Worm (Caenorhabditis elegans) whole organism, L1 larva: Measurements from ENCODE around the gene Y54F10AM.8.

ENCODE experiments used
- C04F5.9 ChIP-seq: sonication (generic microtip); optimal IDR thresholded peaks from 2 replicates; lab custom pipeline; 2016; ENCODE audit warnings: missing genetic modification characterization, missing compliant biosample characterization
- C16A3.4 ChIP-seq: fragments of 150-350 bp; optimal IDR thresholded peaks from 2 replicates; lab custom pipeline; 2014; ENCODE audit warnings: missing biosample characterization, missing genetic modification characterization
- F16B12.6 ChIP-seq: fragments of 150-350 bp; optimal IDR thresholded peaks from 2 replicates; lab custom pipeline; 2014; ENCODE audit warnings: missing biosample characterization, missing genetic modification characterization
- Y116A8C.19 ChIP-seq: sonication (generic microtip); optimal IDR thresholded peaks from 2 replicates; lab custom pipeline; 2016; ENCODE audit warnings: missing compliant biosample characterization, missing genetic modification characterization, borderline replicate concordance
- alr-1 ChIP-seq: fragments of 200-800 bp; sonication (Bioruptor generic); optimal IDR thresholded peaks from 2 replicates; lab custom pipeline; 2018; ENCODE audit warnings: borderline replicate concordance, mild to moderate bottlenecking, missing genetic modification characterization, missing compliant biosample characterization
- aly-2 ChIP-seq: fragments of 150-350 bp; optimal IDR thresholded peaks from 2 replicates; lab custom pipeline; 2014; ENCODE audit warnings: missing biosample characterization, missing genetic modification characterization
- ama-1 ChIP-seq: fragments of 150-350 bp; optimal IDR thresholded peaks from 2 replicates; lab custom pipeline; 2014
- ceh-63 ChIP-seq: fragments of 200-800 bp; sonication (Bioruptor generic); optimal IDR thresholded peaks from 2 replicates; lab custom pipeline; 2018; ENCODE audit warnings: mild to moderate bottlenecking, missing genetic modification characterization, missing compliant biosample characterization
- ceh-8 ChIP-seq: fragments of 200-800 bp; sonication (Bioruptor generic); optimal IDR thresholded peaks from 2 replicates; lab custom pipeline; 2018; ENCODE audit warnings: mild to moderate bottlenecking, missing genetic modification characterization, moderate library complexity, missing compliant biosample characterization
- ceh-82 ChIP-seq, 3 experiments: fragments of 150-350 bp in 1 of 3; sonication (generic microtip) in 2 of 3; optimal IDR thresholded peaks; 2 replicates each; lab custom pipeline; 2014 to 2017; ENCODE audit warnings: missing biosample characterization in 3 of 3, missing genetic modification characterization in 3 of 3
- ceh-88 ChIP-seq: fragments of 200-800 bp; sonication (Bioruptor generic); IDR thresholded peaks from 2 replicates; pipeline ENCODE4 v1.3.6; 2022; ENCODE audit warnings: missing genetic modification characterization, missing compliant biosample characterization
- dpl-1 ChIP-seq, 3 experiments: fragments of 150-350 bp in 2 of 3; sonication (generic microtip) in 1 of 3; optimal IDR thresholded peaks; 2 replicates each; lab custom pipeline; 2014 to 2017; ENCODE audit warnings: missing biosample characterization in 3 of 3, missing genetic modification characterization in 3 of 3, missing genetic modification reagents in 3 of 3
- efl-1 ChIP-seq, 4 experiments: fragments of 150-350 bp; optimal IDR thresholded peaks in 3 of 4; peaks in 1 of 4; 1 replicate in 1 of 4; 2 replicates in 3 of 4; lab custom pipeline; 2014; ENCODE audit warnings: missing biosample characterization in 2 of 4, missing genetic modification characterization in 2 of 4, missing genetic modification reagents in 2 of 4
- efl-3 ChIP-seq: fragments of 200-800 bp; sonication (Bioruptor generic); optimal IDR thresholded peaks from 2 replicates; lab custom pipeline; 2018; ENCODE audit warnings: mild to moderate bottlenecking, missing genetic modification characterization, missing compliant biosample characterization
- elt-3 ChIP-seq, 6 experiments: fragments of 150-350 bp in 1 of 6; sonication (generic microtip); optimal IDR thresholded peaks; 2 replicates each; lab custom pipeline; 2017 to 2018; ENCODE audit warnings: missing biosample characterization in 6 of 6, missing genetic modification characterization in 6 of 6, inconsistent platforms in 1 of 6
- ets-5 ChIP-seq: fragments of 200-800 bp; sonication (Bioruptor generic); IDR thresholded peaks from 2 replicates; pipeline ENCODE4 v1.3.6; 2022; ENCODE audit warnings: missing genetic modification characterization, missing compliant biosample characterization
- fkh-8 ChIP-seq: sonication (generic microtip); optimal IDR thresholded peaks from 2 replicates; lab custom pipeline; 2016; ENCODE audit warnings: mild to moderate bottlenecking, missing genetic modification characterization, missing compliant biosample characterization
- fos-1 ChIP-seq: fragments of 150-350 bp; optimal IDR thresholded peaks from 2 replicates; lab custom pipeline; 2014; ENCODE audit warnings: missing biosample characterization, missing genetic modification characterization
- hpl-2 ChIP-seq: fragments of 150-350 bp; optimal IDR thresholded peaks from 2 replicates; lab custom pipeline; 2014; ENCODE audit warnings: missing biosample characterization, missing genetic modification reagents, missing genetic modification characterization
- isw-1 ChIP-seq: fragments of 200-800 bp; sonication (Bioruptor generic); IDR thresholded peaks from 2 replicates; pipeline ENCODE4 v1.3.6; 2022; ENCODE audit warnings: missing genetic modification characterization, missing compliant biosample characterization
- jun-1 ChIP-seq: fragments of 150-350 bp; optimal IDR thresholded peaks from 2 replicates; lab custom pipeline; 2014; ENCODE audit warnings: missing biosample characterization, missing genetic modification reagents, missing genetic modification characterization
- lin-14 ChIP-seq: fragments of 200-800 bp; sonication (Bioruptor generic); optimal IDR thresholded peaks from 2 replicates; lab custom pipeline; 2018; ENCODE audit warnings: mild to moderate bottlenecking, missing genetic modification characterization, moderate library complexity, missing compliant biosample characterization
- lin-15B ChIP-seq: fragments of 150-350 bp; sonication (generic microtip); optimal IDR thresholded peaks from 3 replicates; lab custom pipeline; 2014; ENCODE audit warnings: missing biosample characterization, missing genetic modification characterization
- lin-35 ChIP-seq, 2 experiments: fragments of 150-350 bp; optimal IDR thresholded peaks; 2 replicates each; lab custom pipeline; 2014; ENCODE audit warnings: missing biosample characterization in 2 of 2, missing genetic modification characterization in 2 of 2, missing genetic modification reagents in 2 of 2
- lin-39 ChIP-seq: fragments of 150-350 bp; optimal IDR thresholded peaks from 2 replicates; lab custom pipeline; 2014; ENCODE audit warnings: missing biosample characterization, missing genetic modification reagents, missing genetic modification characterization
- lir-3 ChIP-seq: sonication (generic microtip); optimal IDR thresholded peaks from 2 replicates; lab custom pipeline; 2016; ENCODE audit warnings: mild to moderate bottlenecking, missing genetic modification characterization, moderate library complexity, missing compliant biosample characterization; ENCODE audit not compliant: poor library complexity
- lsy-2 ChIP-seq, 2 experiments: fragments of 150-350 bp; optimal IDR thresholded peaks; 2 replicates each; lab custom pipeline; 2014; ENCODE audit warnings: missing biosample characterization in 2 of 2, missing genetic modification characterization in 2 of 2
- mef-2 ChIP-seq: fragments of 150-350 bp; optimal IDR thresholded peaks from 2 replicates; lab custom pipeline; 2014; ENCODE audit warnings: missing biosample characterization, missing genetic modification characterization
- mep-1 ChIP-seq: fragments of 150-350 bp; optimal IDR thresholded peaks from 2 replicates; lab custom pipeline; 2014; ENCODE audit warnings: missing biosample characterization, missing genetic modification characterization
- nhr-11 ChIP-seq: fragments of 150-350 bp; optimal IDR thresholded peaks from 2 replicates; lab custom pipeline; 2014; ENCODE audit warnings: missing biosample characterization, missing genetic modification characterization
- nhr-19 ChIP-seq: fragments of 200-800 bp; sonication (Bioruptor generic); conservative IDR thresholded peaks from 2 replicates; pipeline ENCODE4 v1.3.6; 2022; ENCODE audit warnings: missing genetic modification characterization, missing compliant biosample characterization
- nhr-20 ChIP-seq: sonication (generic microtip); optimal IDR thresholded peaks from 2 replicates; lab custom pipeline; 2016; ENCODE audit warnings: mild to moderate bottlenecking, missing genetic modification characterization, missing compliant biosample characterization
- nhr-237 ChIP-seq: fragments of 150-350 bp; optimal IDR thresholded peaks from 2 replicates; lab custom pipeline; 2014; ENCODE audit warnings: missing biosample characterization, missing genetic modification characterization
- nhr-47 ChIP-seq: sonication (generic microtip); optimal IDR thresholded peaks from 2 replicates; lab custom pipeline; 2016; ENCODE audit warnings: mild to moderate bottlenecking, missing genetic modification characterization, moderate library complexity, missing compliant biosample characterization
- nhr-71 ChIP-seq: sonication (generic microtip); optimal IDR thresholded peaks from 2 replicates; lab custom pipeline; 2016; ENCODE audit warnings: mild to moderate bottlenecking, missing genetic modification characterization, moderate library complexity, missing compliant biosample characterization
- nhr-76 ChIP-seq: sonication (generic microtip); optimal IDR thresholded peaks from 2 replicates; lab custom pipeline; 2017; ENCODE audit warnings: missing biosample characterization, missing genetic modification characterization
- nhr-77 ChIP-seq: fragments of 150-350 bp; optimal IDR thresholded peaks from 2 replicates; lab custom pipeline; 2014; ENCODE audit warnings: missing biosample characterization, missing genetic modification characterization
- nhr-84 ChIP-seq: sonication (generic microtip); optimal IDR thresholded peaks from 2 replicates; lab custom pipeline; 2017; ENCODE audit warnings: missing biosample characterization, missing genetic modification characterization
- nhr-85 ChIP-seq: sonication (generic microtip); peaks from one replicate; lab custom pipeline; 2016; ENCODE audit warnings: missing genetic modification characterization, inconsistent platforms, missing compliant biosample characterization
- nhr-90 ChIP-seq: sonication (generic microtip); optimal IDR thresholded peaks from 2 replicates; lab custom pipeline; 2016; ENCODE audit warnings: mild to moderate bottlenecking, missing genetic modification characterization, missing compliant biosample characterization; ENCODE audit not compliant: poor library complexity
- pag-3 ChIP-seq: sonication (generic microtip); optimal IDR thresholded peaks from 2 replicates; lab custom pipeline; 2017; ENCODE audit warnings: missing genetic modification characterization, mild to moderate bottlenecking, missing compliant biosample characterization, antibody characterized with exemption, borderline replicate concordance; ENCODE audit not compliant: insufficient read depth
- rnt-1 ChIP-seq: sonication (generic microtip); optimal IDR thresholded peaks from 2 replicates; lab custom pipeline; 2016; ENCODE audit warnings: mild to moderate bottlenecking, missing genetic modification characterization, moderate library complexity, missing compliant biosample characterization
- snpc-4 ChIP-seq: fragments of 150-350 bp; optimal IDR thresholded peaks from 2 replicates; lab custom pipeline; 2014; ENCODE audit warnings: missing biosample characterization, missing genetic modification characterization
- snu-23 ChIP-seq: sonication (generic microtip); optimal IDR thresholded peaks from 2 replicates; lab custom pipeline; 2016; ENCODE audit warnings: missing genetic modification characterization, missing compliant biosample characterization
- sptf-1 ChIP-seq: fragments of 150-350 bp; optimal IDR thresholded peaks from 2 replicates; lab custom pipeline; 2014; ENCODE audit warnings: missing biosample characterization, missing genetic modification characterization
- swsn-7 ChIP-seq: sonication (generic microtip); optimal IDR thresholded peaks from 2 replicates; lab custom pipeline; 2016; ENCODE audit warnings: missing genetic modification characterization, missing compliant biosample characterization
- tlp-1 ChIP-seq: fragments of 150-350 bp; optimal IDR thresholded peaks from 2 replicates; lab custom pipeline; 2014; ENCODE audit warnings: missing biosample characterization, missing genetic modification characterization
- unc-130 ChIP-seq: fragments of 150-350 bp; optimal IDR thresholded peaks from 2 replicates; lab custom pipeline; 2017; ENCODE audit warnings: missing biosample characterization, missing genetic modification characterization, inconsistent platforms
- unc-62 ChIP-seq: fragments of 150-350 bp; optimal IDR thresholded peaks from 2 replicates; lab custom pipeline; 2014; ENCODE audit warnings: missing biosample characterization, missing genetic modification reagents, missing genetic modification characterization
- unc-86 ChIP-seq: sonication (generic microtip); optimal IDR thresholded peaks from 2 replicates; lab custom pipeline; 2016; ENCODE audit warnings: missing genetic modification characterization, missing compliant biosample characterization
- vab-15 ChIP-seq: sonication (generic microtip); optimal IDR thresholded peaks from 2 replicates; lab custom pipeline; 2017; ENCODE audit warnings: missing genotype, mild to moderate bottlenecking, missing genetic modification characterization, missing compliant biosample characterization
- xbp-1 ChIP-seq: sonication (generic microtip); optimal IDR thresholded peaks from 2 replicates; lab custom pipeline; 2016; ENCODE audit warnings: missing genetic modification characterization, missing compliant biosample characterization
- ztf-11 ChIP-seq, 2 experiments: sonication (generic microtip); optimal IDR thresholded peaks; 2 replicates each; lab custom pipeline; 2016 to 2017; ENCODE audit warnings: missing genetic modification characterization in 2 of 2, missing biosample characterization in 1 of 2, missing compliant biosample characterization in 1 of 2

Y54F10AM.8 gene

DNA sequence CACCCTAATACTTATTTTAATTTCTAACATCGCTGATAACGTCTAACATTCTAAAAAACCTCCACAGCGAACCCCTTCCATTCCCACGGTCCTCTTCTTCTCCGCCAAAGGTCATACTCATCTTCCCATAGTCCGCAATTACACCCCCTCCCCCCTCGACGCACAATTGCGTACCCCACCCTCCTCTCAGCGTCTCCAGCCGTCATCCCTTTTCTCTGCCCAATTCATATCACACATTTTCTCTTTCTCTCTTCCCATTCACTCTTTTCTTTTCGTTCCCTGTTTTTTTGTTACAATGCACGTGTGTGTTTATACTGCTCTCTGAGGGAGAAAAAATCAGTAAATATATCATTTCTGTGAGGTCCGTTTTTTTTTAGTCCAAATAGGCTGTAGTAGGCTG lies 35.9 kb downstream of the Y54F10AM.8 start:
- TF ChIP-seq Y116A8C.19 (no peak), lir-3 (tag; lab: Kevin White, UChicago) (no peak), ceh-63 (GFP tag; lab: Kevin White, UChicago) (no peak), fkh-8 (tag; lab: Kevin White, UChicago) (peak; percentile 38), ets-5 (GFP tag; lab: Robert Waterston, UW) (no peak), mep-1 (tag; lab: Kevin White, UChicago) (peak; percentile 70), nhr-76 (tag; lab: Kevin White, UChicago) (no peak), fos-1 (no peak), nhr-20 (tag; lab: Kevin White, UChicago) (peak; percentile 27), lsy-2 (tag; optimal IDR thresholded peaks at IDR 0.05; lab: Kevin White, UChicago) (peak; percentile 63 to 75), nhr-77 (peak; percentile 25), aly-2 (tag; lab: Kevin White, UChicago) (no peak), unc-62 (GFP tag; lab: Kevin White, UChicago) (no peak), nhr-85 (tag; lab: Kevin White, UChicago) (no peak), mef-2 (tag; lab: Kevin White, UChicago) (no peak), ceh-8 (GFP tag; lab: Kevin White, UChicago) (no peak), nhr-47 (tag; lab: Kevin White, UChicago) (peak; percentile 15), unc-130 (tag; lab: Kevin White, UChicago) (peak; percentile 6), elt-3 (tag; optimal IDR thresholded peaks at IDR 0.05; lab: Kevin White, UChicago) (peak in 1 of 6 experiments; percentile 0), nhr-84 (no peak), snpc-4 (no peak), efl-1 (optimal IDR thresholded peaks at IDR 0.05; lab: Kevin White, UChicago) (peak; percentile 58 to 70), efl-1 (GFP tag; optimal IDR thresholded peaks at IDR 0.05 in 1 of 2; lab: Kevin White, UChicago) (peak; percentile 65 to 93), jun-1 (tag; lab: Kevin White, UChicago) (no peak), lin-39 (tag; lab: Kevin White, UChicago) (no peak), ztf-11 (tag; optimal IDR thresholded peaks at IDR 0.05; lab: Kevin White, UChicago) (no peak), alr-1 (tag; lab: Kevin White, UChicago) (no peak), vab-15 (tag; lab: Kevin White, UChicago) (no peak), nhr-90 (tag; lab: Kevin White, UChicago) (no peak), ceh-88 (GFP tag; lab: Robert Waterston, UW) (no peak), rnt-1 (tag; lab: Kevin White, UChicago) (peak; percentile 51), dpl-1 (GFP tag; optimal IDR thresholded peaks at IDR 0.05; lab: Kevin White, UChicago) (peak; percentile 39 to 66 (median 40)), isw-1 (GFP tag; lab: Robert Waterston, UW) (peak; percentile 34; the same call in 1 of the 2 replicates), nhr-11 (tag; lab: Kevin White, UChicago) (no peak), nhr-19 (GFP tag; lab: Robert Waterston, UW) (peak; percentile 55), C04F5.9 (tag; lab: Kevin White, UChicago) (no peak), efl-3 (no peak), xbp-1 (tag; lab: Kevin White, UChicago) (no peak), sptf-1 (tag; lab: Kevin White, UChicago) (no peak), tlp-1 (tag; lab: Kevin White, UChicago) (no peak), pag-3 (tag; lab: Kevin White, UChicago) (no peak), lin-35 (GFP tag; optimal IDR thresholded peaks at IDR 0.05; lab: Kevin White, UChicago) (peak; percentile 74 to 76), C16A3.4 (tag; lab: Kevin White, UChicago) (peak; percentile 16), nhr-71 (tag; lab: Kevin White, UChicago) (peak; percentile 35), unc-86 (tag; lab: Kevin White, UChicago) (no peak), lin-14 (GFP tag; lab: Kevin White, UChicago) (peak; percentile 89), ceh-82 (tag; optimal IDR thresholded peaks at IDR 0.05; lab: Kevin White, UChicago) (peak; percentile 23 to 73 (median 27)), snu-23 (peak; percentile 47), swsn-7 (peak; percentile 20), hpl-2 (no peak), ama-1 (lab: Kevin White, UChicago) (no peak), nhr-237 (tag; lab: Kevin White, UChicago) (no peak), F16B12.6 (tag; lab: Kevin White, UChicago) (peak; percentile 94), lin-15B (tag; lab: Kevin White, UChicago) (peak; percentile 50)
